Worm (Caenorhabditis elegans) whole organism, mixed stage, embryonic: Measurements from ENCODE around the gene dpy-9.

Source experiments
- M03D4.4 ChIP-seq: sonication (generic microtip); optimal IDR thresholded peaks from 2 replicates; lab custom pipeline; 2017; ENCODE audit warnings: mild to moderate bottlenecking, missing genetic modification characterization, missing compliant biosample characterization
- ceh-43 ChIP-seq: fragments of 200-800 bp; sonication (Bioruptor generic); optimal IDR thresholded peaks from 2 replicates; lab custom pipeline; 2018; ENCODE audit warnings: mild to moderate bottlenecking, missing genetic modification characterization, moderate library complexity, missing compliant biosample characterization
- ces-1 ChIP-seq: fragments of 150-350 bp; optimal IDR thresholded peaks from 2 replicates; lab custom pipeline; 2014; ENCODE audit warnings: missing biosample characterization, missing genetic modification reagents, missing genetic modification characterization
- elt-3 ChIP-seq: fragments of 150-350 bp; optimal IDR thresholded peaks from 2 replicates; lab custom pipeline; 2014; ENCODE audit warnings: missing biosample characterization, missing genetic modification characterization
- lin-13 ChIP-seq: fragments of 150-350 bp; optimal IDR thresholded peaks from 2 replicates; lab custom pipeline; 2014; ENCODE audit warnings: missing biosample characterization, missing genetic modification characterization
- lsy-2 ChIP-seq: fragments of 150-350 bp; optimal IDR thresholded peaks from 2 replicates; lab custom pipeline; 2014; ENCODE audit warnings: missing biosample characterization, missing genetic modification characterization
- mab-5 ChIP-seq: fragments of 150-350 bp; optimal IDR thresholded peaks from 2 replicates; lab custom pipeline; 2014; ENCODE audit warnings: missing biosample characterization, missing genetic modification characterization
- nhr-2 ChIP-seq: fragments of 150-350 bp; optimal IDR thresholded peaks from 2 replicates; lab custom pipeline; 2014; ENCODE audit warnings: missing biosample characterization, missing genetic modification characterization
- nhr-237 ChIP-seq: fragments of 150-350 bp; optimal IDR thresholded peaks from 2 replicates; lab custom pipeline; 2014; ENCODE audit warnings: missing biosample characterization, missing genetic modification characterization
- pha-4 ChIP-seq: fragments of 150-350 bp; optimal IDR thresholded peaks from 2 replicates; lab custom pipeline; 2018; ENCODE audit warnings: missing biosample characterization, missing genetic modification reagents, missing genetic modification characterization
- snpc-4 ChIP-seq: fragments of 150-350 bp; optimal IDR thresholded peaks from 2 replicates; lab custom pipeline; 2014; ENCODE audit warnings: missing biosample characterization, missing genetic modification characterization
- unc-120 ChIP-seq: sonication (generic microtip); optimal IDR thresholded peaks from 2 replicates; lab custom pipeline; 2017; ENCODE audit warnings: missing genetic modification characterization, missing compliant biosample characterization; ENCODE audit not compliant: poor library complexity, severe bottlenecking
- unc-62 ChIP-seq: fragments of 150-350 bp; optimal IDR thresholded peaks from 2 replicates; lab custom pipeline; 2014; ENCODE audit warnings: missing biosample characterization, missing genetic modification reagents, missing genetic modification characterization
- ztf-11 ChIP-seq: fragments of 150-350 bp; optimal IDR thresholded peaks from 2 replicates; lab custom pipeline; 2014; ENCODE audit warnings: missing biosample characterization, missing genetic modification characterization

DNA sequence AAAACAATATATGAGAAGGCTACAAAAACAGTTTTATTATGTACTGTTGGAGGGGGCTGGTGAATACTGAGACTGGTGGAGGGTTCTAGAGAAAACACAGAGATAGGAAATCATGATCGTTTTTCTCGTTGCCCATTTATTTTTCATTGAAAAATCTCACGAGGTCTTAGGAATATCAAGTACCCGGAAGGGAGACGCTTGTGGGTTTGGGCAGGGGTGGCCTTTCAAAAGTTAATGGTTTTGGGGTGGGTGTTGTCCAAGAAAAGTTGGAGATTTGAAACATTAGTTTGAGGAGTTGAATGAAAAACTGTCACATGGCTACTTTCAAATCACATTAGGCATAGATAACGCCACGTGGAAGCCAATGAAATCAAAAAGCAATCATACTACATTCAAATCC, 35.7 kb upstream of the dpy-9 start:
- TF ChIP-seq ceh-43 (GFP tag; lab: Kevin White, UChicago) (no peak), ces-1 (no peak), M03D4.4 (tag; lab: Kevin White, UChicago) (no peak), unc-62 (GFP tag; lab: Kevin White, UChicago) (no peak), elt-3 (tag; lab: Kevin White, UChicago) (no peak), unc-120 (tag; lab: Kevin White, UChicago) (no peak), mab-5 (tag; lab: Kevin White, UChicago) (no peak), pha-4 (tag; lab: Kevin White, UChicago) (no peak), snpc-4 (tag; lab: Kevin White, UChicago) (no peak), lsy-2 (tag; lab: Kevin White, UChicago) (no peak), nhr-2 (tag; lab: Kevin White, UChicago) (no peak), nhr-237 (tag; lab: Kevin White, UChicago) (no peak), ztf-11 (tag; lab: Kevin White, UChicago) (no peak), lin-13 (tag; lab: Kevin White, UChicago) (no peak)
